Worm (Caenorhabditis elegans) whole organism, young adult: ENCODE results near the gene sdf-9.
A peak's percentile ranks its signal among the peaks of the same experiment; 100 is the strongest.

Source experiments
- B0336.3 ChIP-seq: fragments of 200-800 bp; sonication (Bioruptor generic); IDR thresholded peaks from 2 replicates; pipeline ENCODE4 v1.3.6; 2022; ENCODE audit warnings: missing genetic modification characterization, missing compliant biosample characterization
- D2030.7 ChIP-seq: fragments of 200-800 bp; sonication (Bioruptor generic); IDR thresholded peaks from 2 replicates; pipeline ENCODE4 v1.3.6; 2022; ENCODE audit warnings: missing genetic modification reagents, missing genetic modification characterization, missing compliant biosample characterization
- F10E7.11 ChIP-seq: sonication (generic microtip); optimal IDR thresholded peaks from 2 replicates; lab custom pipeline; 2017; ENCODE audit warnings: mild to moderate bottlenecking, missing genetic modification characterization, moderate library complexity, missing compliant biosample characterization
- F23B12.7 ChIP-seq: sonication (generic microtip); optimal IDR thresholded peaks from 2 replicates; lab custom pipeline; 2017; ENCODE audit warnings: missing genetic modification characterization, mild to moderate bottlenecking, missing compliant biosample characterization, antibody characterized with exemption, moderate library complexity; ENCODE audit not compliant: insufficient read depth
- K11D2.4 ChIP-seq: fragments of 200-800 bp; sonication (Bioruptor generic); IDR thresholded peaks from 2 replicates; pipeline ENCODE4 v1.3.6; 2022; ENCODE audit warnings: missing genetic modification reagents, missing genetic modification characterization, missing compliant biosample characterization
- K12H6.12 ChIP-seq: fragments of 200-800 bp; sonication (Bioruptor generic); optimal IDR thresholded peaks from 2 replicates; lab custom pipeline; 2018; ENCODE audit warnings: mild to moderate bottlenecking, missing genetic modification characterization, missing compliant biosample characterization
- Y53G8AR.9 ChIP-seq: fragments of 200-800 bp; sonication (Bioruptor generic); conservative IDR thresholded peaks from 2 replicates; pipeline ENCODE4 v1.3.6; 2022; ENCODE audit warnings: missing genetic modification reagents, missing genetic modification characterization, missing compliant biosample characterization
- Y67H2A.10 ChIP-seq: fragments of 200-800 bp; sonication (Bioruptor generic); conservative IDR thresholded peaks from 2 replicates; pipeline ENCODE4 v1.3.6; 2022; ENCODE audit warnings: missing genetic modification reagents, missing genetic modification characterization, missing compliant biosample characterization
- Y79H2A.3 ChIP-seq: fragments of 200-800 bp; sonication (Bioruptor generic); conservative IDR thresholded peaks from 2 replicates; pipeline ENCODE4 v1.3.6; 2022; ENCODE audit warnings: missing genetic modification reagents, missing genetic modification characterization, missing compliant biosample characterization
- ZK185.1 ChIP-seq: sonication (generic microtip); optimal IDR thresholded peaks from 2 replicates; lab custom pipeline; 2016; ENCODE audit warnings: mild to moderate bottlenecking, missing genetic modification characterization, missing compliant biosample characterization; ENCODE audit not compliant: poor library complexity, severe bottlenecking
- akir-1 ChIP-seq: fragments of 200-800 bp; sonication (Bioruptor generic); optimal IDR thresholded peaks from 2 replicates; lab custom pipeline; 2018; ENCODE audit warnings: mild to moderate bottlenecking, missing genetic modification characterization, moderate library complexity, missing compliant biosample characterization
- ama-1 ChIP-seq, 3 experiments: fragments of 150-350 bp in 1 of 3; sonication (generic microtip) in 2 of 3; optimal IDR thresholded peaks; 2 replicates each; lab custom pipeline; 2014 to 2018; ENCODE audit warnings: missing biosample characterization in 2 of 3, missing genetic modification characterization in 2 of 3, missing genetic modification reagents in 2 of 3
- aptf-3 ChIP-seq: fragments of 200-800 bp; sonication (Bioruptor generic); IDR thresholded peaks from 2 replicates; pipeline ENCODE4 v1.3.6; 2022; ENCODE audit warnings: missing genetic modification characterization, missing compliant biosample characterization
- athp-1 ChIP-seq: sonication (generic microtip); optimal IDR thresholded peaks from 2 replicates; lab custom pipeline; 2017; ENCODE audit warnings: mild to moderate bottlenecking, missing genetic modification characterization, missing compliant biosample characterization
- attf-3 ChIP-seq: fragments of 200-800 bp; sonication (Bioruptor generic); conservative IDR thresholded peaks from 2 replicates; pipeline ENCODE4 v1.3.6; 2022; ENCODE audit warnings: missing genetic modification reagents, missing genetic modification characterization, missing compliant biosample characterization
- attf-6 ChIP-seq: fragments of 200-800 bp; sonication (Bioruptor generic); IDR thresholded peaks from 2 replicates; pipeline ENCODE4 v1.3.6; 2022; ENCODE audit warnings: missing genetic modification reagents, missing genetic modification characterization, missing compliant biosample characterization
- bed-2 ChIP-seq: fragments of 200-800 bp; sonication (Bioruptor generic); IDR thresholded peaks from 2 replicates; pipeline ENCODE4 v1.3.6; 2022; ENCODE audit warnings: missing genetic modification reagents, missing genetic modification characterization, missing compliant biosample characterization
- cebp-1 ChIP-seq, 2 experiments: fragments of 200-800 bp in 1 of 2; sonication (Bioruptor generic) in 1 of 2; sonication (generic microtip) in 1 of 2; IDR thresholded peaks in 1 of 2; optimal IDR thresholded peaks in 1 of 2; 2 replicates each; pipeline versions ENCODE4 v1.3.6 to Lab custom; 2017 to 2022; ENCODE audit warnings: missing compliant biosample characterization in 2 of 2, missing genetic modification characterization in 2 of 2, mild to moderate bottlenecking in 1 of 2, missing genetic modification reagents in 1 of 2, moderate library complexity in 1 of 2
- cebp-2 ChIP-seq: fragments of 200-800 bp; sonication (Bioruptor generic); IDR thresholded peaks from 2 replicates; pipeline ENCODE4 v1.3.6; 2022; ENCODE audit warnings: missing genetic modification characterization, missing compliant biosample characterization
- ceh-100 ChIP-seq: fragments of 200-800 bp; sonication (Bioruptor generic); IDR thresholded peaks from 2 replicates; pipeline ENCODE4 v1.3.6; 2022; ENCODE audit warnings: missing genetic modification reagents, missing genetic modification characterization, missing compliant biosample characterization
- ceh-58 ChIP-seq: fragments of 200-800 bp; sonication (Bioruptor generic); IDR thresholded peaks from 2 replicates; pipeline ENCODE4 v1.3.6; 2022; ENCODE audit warnings: missing genetic modification characterization, missing compliant biosample characterization
- ets-4 ChIP-seq: fragments of 200-800 bp; sonication (Bioruptor generic); optimal IDR thresholded peaks from 2 replicates; lab custom pipeline; 2018; ENCODE audit warnings: mild to moderate bottlenecking, missing genetic modification characterization, missing compliant biosample characterization
- hlh-12 ChIP-seq: sonication (generic microtip); optimal IDR thresholded peaks from 2 replicates; lab custom pipeline; 2016; ENCODE audit warnings: missing genetic modification characterization, missing compliant biosample characterization
- hrde-1 ChIP-seq: sonication (generic microtip); optimal IDR thresholded peaks from 2 replicates; lab custom pipeline; 2016; ENCODE audit warnings: missing genetic modification characterization, mild to moderate bottlenecking, missing compliant biosample characterization, moderate library complexity, missing genotype, missing genetic modification reagents, borderline replicate concordance
- hsf-1 ChIP-seq: fragments of 200-800 bp; sonication (Bioruptor generic); IDR thresholded peaks from 2 replicates; pipeline ENCODE4 v1.3.6; 2022; ENCODE audit warnings: missing genetic modification reagents, missing genetic modification characterization, missing compliant biosample characterization
- lin-26 ChIP-seq: fragments of 200-800 bp; sonication (Bioruptor generic); IDR thresholded peaks from 2 replicates; pipeline ENCODE4 v1.3.6; 2022; ENCODE audit warnings: missing genetic modification reagents, missing genetic modification characterization, missing compliant biosample characterization
- lin-35 ChIP-seq, 3 experiments: fragments of 150-350 bp in 2 of 3; sonication (generic microtip) in 1 of 3; optimal IDR thresholded peaks; 2 replicates each; lab custom pipeline; 2014 to 2018; ENCODE audit warnings: missing biosample characterization in 3 of 3, missing genetic modification characterization in 3 of 3, missing genetic modification reagents in 3 of 3
- lin-40 ChIP-seq: sonication (generic microtip); optimal IDR thresholded peaks from 2 replicates; lab custom pipeline; 2016; ENCODE audit warnings: missing genetic modification characterization, mild to moderate bottlenecking, missing compliant biosample characterization, missing genotype, missing genetic modification reagents
- lin-54 ChIP-seq: fragments of 200-800 bp; sonication (Bioruptor generic); optimal IDR thresholded peaks from 2 replicates; lab custom pipeline; 2018; ENCODE audit warnings: mild to moderate bottlenecking, missing genetic modification characterization, missing compliant biosample characterization
- madf-10 ChIP-seq: sonication (generic microtip); optimal IDR thresholded peaks from 2 replicates; lab custom pipeline; 2016; ENCODE audit warnings: mild to moderate bottlenecking, missing genetic modification characterization, missing compliant biosample characterization
- madf-3 ChIP-seq: fragments of 200-800 bp; sonication (Bioruptor generic); IDR thresholded peaks from 2 replicates; pipeline ENCODE4 v1.3.6; 2022; ENCODE audit warnings: missing genetic modification reagents, missing genetic modification characterization, missing compliant biosample characterization
- madf-6 ChIP-seq: fragments of 200-800 bp; sonication (Bioruptor generic); IDR thresholded peaks from 2 replicates; pipeline ENCODE4 v1.3.6; 2022; ENCODE audit warnings: missing genetic modification reagents, missing genetic modification characterization, missing compliant biosample characterization
- mcd-1 ChIP-seq: fragments of 200-800 bp; sonication (Bioruptor generic); IDR thresholded peaks from 2 replicates; pipeline ENCODE4 v1.3.6; 2022; ENCODE audit warnings: missing genetic modification reagents, missing genetic modification characterization, missing compliant biosample characterization
- nhr-179 ChIP-seq: sonication (generic microtip); optimal IDR thresholded peaks from 2 replicates; lab custom pipeline; 2016; ENCODE audit warnings: mild to moderate bottlenecking, missing genetic modification characterization, missing compliant biosample characterization
- nhr-80 ChIP-seq: sonication (generic microtip); optimal IDR thresholded peaks from 2 replicates; lab custom pipeline; 2016; ENCODE audit warnings: missing genetic modification characterization, missing compliant biosample characterization
- nhr-90 ChIP-seq: sonication (generic microtip); optimal IDR thresholded peaks from 2 replicates; lab custom pipeline; 2016; ENCODE audit warnings: missing genotype, mild to moderate bottlenecking, missing genetic modification characterization, missing compliant biosample characterization
- pha-4 ChIP-seq: fragments of 150-350 bp; sonication (generic microtip); optimal IDR thresholded peaks from 2 replicates; lab custom pipeline; 2014; ENCODE audit warnings: missing biosample characterization, missing genetic modification reagents, missing genetic modification characterization
- rpc-1 ChIP-seq, 2 experiments: fragments of 150-350 bp in 1 of 2; sonication (generic microtip) in 1 of 2; optimal IDR thresholded peaks; 2 replicates each; lab custom pipeline; 2014 to 2018; ENCODE audit warnings: missing biosample characterization in 1 of 2, missing genetic modification characterization in 1 of 2, missing genetic modification reagents in 1 of 2, missing genotype in 1 of 2
- sea-2 ChIP-seq: fragments of 200-800 bp; sonication (Bioruptor generic); IDR thresholded peaks from 2 replicates; pipeline ENCODE4 v1.3.6; 2022; ENCODE audit warnings: missing genetic modification characterization, missing compliant biosample characterization
- snpc-1.1 ChIP-seq: sonication (generic microtip); optimal IDR thresholded peaks from 2 replicates; lab custom pipeline; 2017; ENCODE audit warnings: missing genetic modification characterization, mild to moderate bottlenecking, missing compliant biosample characterization, antibody characterized with exemption, moderate library complexity, missing genotype, missing genetic modification reagents; ENCODE audit not compliant: insufficient read depth
- snpc-1.3 ChIP-seq: sonication (generic microtip); optimal IDR thresholded peaks from 2 replicates; lab custom pipeline; 2017; ENCODE audit warnings: missing genetic modification characterization, mild to moderate bottlenecking, missing compliant biosample characterization, antibody characterized with exemption, moderate library complexity, missing genotype, missing genetic modification reagents; ENCODE audit not compliant: insufficient read depth
- tlf-1 ChIP-seq: fragments of 200-800 bp; sonication (Bioruptor generic); optimal IDR thresholded peaks from 2 replicates; lab custom pipeline; 2018; ENCODE audit warnings: mild to moderate bottlenecking, missing genetic modification characterization, missing compliant biosample characterization
- unc-62 ChIP-seq: fragments of 150-350 bp; optimal IDR thresholded peaks from 2 replicates; lab custom pipeline; 2014; ENCODE audit warnings: missing biosample characterization, missing genetic modification reagents, missing genetic modification characterization
- ztf-22 ChIP-seq: fragments of 200-800 bp; sonication (Bioruptor generic); optimal IDR thresholded peaks from 2 replicates; lab custom pipeline; 2018; ENCODE audit warnings: mild to moderate bottlenecking, missing genetic modification characterization, moderate library complexity, missing compliant biosample characterization
- ztf-6 ChIP-seq: fragments of 200-800 bp; sonication (Bioruptor generic); IDR thresholded peaks from 2 replicates; pipeline ENCODE4 v1.3.6; 2022; ENCODE audit warnings: missing genetic modification reagents, missing genetic modification characterization, missing compliant biosample characterization

Gene sdf-9

ce11 chrV:20845524-20846208 is 47.6 kb downstream of the sdf-9 start, which contains the start of the genes F31D4.2 and fkb-6:
Gene F31D4.2, minus strand, starts transcription at chrV:20845546.
Gene fkb-6, plus strand, starts transcription at chrV:20846158.
- TF ChIP-seq ztf-6 (GFP tag; lab: Robert Waterston, UW) (no peak), Y79H2A.3 (no peak), athp-1 (tag; lab: Kevin White, UChicago) (peak; percentile 26), Y53G8AR.9 (GFP tag; lab: Robert Waterston, UW) (peak; percentile 67), K11D2.4 (GFP tag; lab: Robert Waterston, UW) (peak; percentile 62), F23B12.7 (tag; lab: Kevin White, UChicago) (peak; percentile 17), attf-6 (GFP tag; lab: Robert Waterston, UW) (no peak), hsf-1 (GFP tag; lab: Robert Waterston, UW) (peak; percentile 97), lin-40 (peak; percentile 57), Y67H2A.10 (GFP tag; lab: Robert Waterston, UW) (no peak), ceh-58 (GFP tag; lab: Robert Waterston, UW) (no peak), tlf-1 (GFP tag; lab: Kevin White, UChicago) (peak; percentile 20), ceh-100 (GFP tag; lab: Robert Waterston, UW) (peak; percentile 50; the same call in 1 of the 2 replicates), hrde-1 (tag; lab: Kevin White, UChicago) (no peak), pha-4 (tag; lab: Kevin White, UChicago) (no peak), cebp-1 (GFP tag; IDR thresholded peaks at IDR 0.05; lab: Robert Waterston, UW) (no peak), cebp-1 (tag; optimal IDR thresholded peaks at IDR 0.05; lab: Kevin White, UChicago) (peak; percentile 59), akir-1 (GFP tag; lab: Kevin White, UChicago) (no peak), mcd-1 (GFP tag; lab: Robert Waterston, UW) (peak; percentile 70), rpc-1 (optimal IDR thresholded peaks at IDR 0.05; lab: Kevin White, UChicago) (peak; percentile 30), rpc-1 (tag; optimal IDR thresholded peaks at IDR 0.05; lab: Kevin White, UChicago) (no peak), snpc-1.1 (tag; lab: Kevin White, UChicago) (peak; percentile 18), nhr-90 (tag; lab: Kevin White, UChicago) (no peak), ets-4 (GFP tag; lab: Kevin White, UChicago) (no peak), madf-10 (tag; lab: Kevin White, UChicago) (peak; percentile 6), aptf-3 (GFP tag; lab: Robert Waterston, UW) (no peak), attf-3 (GFP tag; lab: Robert Waterston, UW) (0 out of 2 replicates have a peak, but pooled peaks have one; percentile 44), unc-62 (GFP tag; lab: Kevin White, UChicago) (no peak), nhr-179 (tag; lab: Kevin White, UChicago) (no peak), ztf-22 (GFP tag; lab: Kevin White, UChicago) (no peak), K12H6.12 (tag; lab: Kevin White, UChicago) (peak; percentile 35), sea-2 (GFP tag; lab: Robert Waterston, UW) (no peak), ama-1 (optimal IDR thresholded peaks at IDR 0.05; lab: Kevin White, UChicago) (no peak), ama-1 (GFP tag; optimal IDR thresholded peaks at IDR 0.05; lab: Kevin White, UChicago) (no peak), lin-35 (GFP tag; optimal IDR thresholded peaks at IDR 0.05; lab: Kevin White, UChicago) (peak in 1 of 3 experiments; percentile 64), F10E7.11 (tag; lab: Kevin White, UChicago) (no peak), lin-54 (GFP tag; lab: Kevin White, UChicago) (peak; percentile 61), cebp-2 (GFP tag; lab: Robert Waterston, UW) (no peak), madf-6 (GFP tag; lab: Robert Waterston, UW) (peak; percentile 72), B0336.3 (0 out of 2 replicates have a peak, but pooled peaks have one; percentile 23), bed-2 (GFP tag; lab: Robert Waterston, UW) (no peak), snpc-1.3 (tag; lab: Kevin White, UChicago) (no peak), lin-26 (no peak), ZK185.1 (tag; lab: Kevin White, UChicago) (peak; percentile 45), nhr-80 (no peak), madf-3 (GFP tag; lab: Robert Waterston, UW) (0 out of 2 replicates have a peak, but pooled peaks have one; percentile 25), D2030.7 (GFP tag; lab: Robert Waterston, UW) (peak; percentile 89), hlh-12 (tag; lab: Kevin White, UChicago) (no peak)
